Fruit fly (Drosophila melanogaster): ENCODE data around the gene NP15.6.

DNA sequence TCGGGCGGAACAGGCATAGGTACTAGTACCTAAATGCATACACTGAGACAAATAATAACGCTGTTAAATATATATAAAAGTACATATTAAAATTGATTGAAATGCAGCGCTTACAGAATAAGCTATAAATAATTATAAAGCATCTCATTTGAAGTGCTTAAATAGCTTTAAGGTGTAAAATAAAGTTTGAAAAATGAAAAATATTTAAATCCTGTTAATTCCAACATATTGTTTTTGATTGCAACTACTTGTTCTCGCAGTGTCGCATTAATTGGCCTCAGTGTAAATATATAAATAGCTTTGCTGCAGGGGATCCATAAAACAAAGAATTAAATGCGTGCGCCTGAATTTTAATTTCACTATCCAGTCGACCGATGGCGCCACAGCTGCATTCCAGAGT is 31.2 kb downstream of the NP15.6 start:
- TF ChIP-seq pan (optimal IDR thresholded peaks at IDR 0.05): no peak
- no peak for TF ChIP-seq Dll (optimal IDR thresholded peaks at IDR 0.05)
- no peak for TF ChIP-seq EcR (GFP tag; optimal IDR thresholded peaks at IDR 0.05)
- no peak for TF ChIP-seq psq (optimal IDR thresholded peaks at IDR 0.05)
- no peak for TF ChIP-seq CG8478 (optimal IDR thresholded peaks at IDR 0.05)
- TF ChIP-seq usp (GFP tag; optimal IDR thresholded peaks at IDR 0.05): no peak

Data from whole organism.